Fruit fly (Drosophila melanogaster) whole organism, prepupa: ENCODE results near the gene Ask1.

Source experiments
- Blimp-1 ChIP-seq: fragments of 200-800 bp; sonication (Bioruptor generic); optimal IDR thresholded peaks from 3 replicates; lab custom pipeline; 2017; ENCODE audit warnings: missing biosample characterization, missing genetic modification characterization, mild to moderate bottlenecking, moderate library complexity, missing genetic modification reagents
- CG10631 ChIP-seq: fragments of 200-800 bp; sonication (Bioruptor generic); optimal IDR thresholded peaks from 2 replicates; lab custom pipeline; 2016; ENCODE audit warnings: missing biosample characterization, missing genetic modification characterization
- CG11294 ChIP-seq: fragments of 200-800 bp; sonication (Bioruptor generic); IDR thresholded peaks from 2 replicates; pipeline ENCODE4 v1.3.6; 2022; ENCODE audit warnings: missing biosample characterization, missing genetic modification characterization
- CG11902 ChIP-seq: fragments of 200-800 bp; sonication (Bioruptor generic); optimal IDR thresholded peaks from 3 replicates; lab custom pipeline; 2016; ENCODE audit warnings: missing biosample characterization, missing genetic modification characterization
- CG15336 ChIP-seq: fragments of 200-800 bp; sonication (Bioruptor generic); IDR thresholded peaks from 2 replicates; pipeline ENCODE4 v1.3.6; 2022; ENCODE audit warnings: missing biosample characterization, missing genetic modification characterization
- CG1621 ChIP-seq: fragments of 200-800 bp; sonication (Bioruptor generic); optimal IDR thresholded peaks from 3 replicates; lab custom pipeline; 2018; ENCODE audit warnings: missing biosample characterization, mild to moderate bottlenecking, missing genetic modification characterization
- CG16779 ChIP-seq: fragments of 200-800 bp; sonication (Bioruptor generic); optimal IDR thresholded peaks from 3 replicates; lab custom pipeline; 2017; ENCODE audit warnings: missing biosample characterization, mild to moderate bottlenecking, missing genetic modification characterization
- CG31627 ChIP-seq: fragments of 200-800 bp; sonication (Bioruptor generic); optimal IDR thresholded peaks from 3 replicates; lab custom pipeline; 2016; ENCODE audit warnings: missing biosample characterization, missing genetic modification characterization
- CG32006 ChIP-seq: fragments of 200-800 bp; sonication (Bioruptor generic); optimal IDR thresholded peaks from 3 replicates; lab custom pipeline; 2017; ENCODE audit warnings: missing biosample characterization, mild to moderate bottlenecking, missing genetic modification characterization
- CG3919 ChIP-seq: fragments of 200-800 bp; sonication (Bioruptor generic); optimal IDR thresholded peaks from 3 replicates; lab custom pipeline; 2016; ENCODE audit warnings: missing biosample characterization, missing genetic modification characterization
- CG6163 ChIP-seq: fragments of 200-800 bp; sonication (Bioruptor generic); IDR thresholded peaks from 3 replicates; pipeline ENCODE4 v1.3.6; 2022; ENCODE audit warnings: missing biosample characterization, missing genetic modification characterization
- CG6276 ChIP-seq: fragments of 200-800 bp; sonication (Bioruptor generic); optimal IDR thresholded peaks from 2 replicates; lab custom pipeline; 2017; ENCODE audit warnings: missing biosample characterization, mild to moderate bottlenecking, missing genetic modification characterization
- CG6808 ChIP-seq: fragments of 200-800 bp; sonication (Bioruptor generic); optimal IDR thresholded peaks from 3 replicates; lab custom pipeline; 2017; ENCODE audit warnings: missing biosample characterization, missing genetic modification characterization, mild to moderate bottlenecking, moderate library complexity, missing genetic modification reagents
- CG7368 ChIP-seq: fragments of 200-800 bp; sonication (Bioruptor generic); optimal IDR thresholded peaks from 3 replicates; lab custom pipeline; 2016; ENCODE audit warnings: missing biosample characterization, missing genetic modification characterization
- Eip78C ChIP-seq: fragments of 200-800 bp; sonication (Bioruptor generic); peaks from one replicate; lab custom pipeline; 2016; ENCODE audit warnings: missing biosample characterization, missing genetic modification characterization
- Ets21C ChIP-seq: fragments of 200-800 bp; sonication (Bioruptor generic); optimal IDR thresholded peaks from 3 replicates; lab custom pipeline; 2016; ENCODE audit warnings: missing biosample characterization, missing genetic modification characterization
- Hr38 ChIP-seq: sonication (Bioruptor generic); optimal IDR thresholded peaks from 2 replicates; lab custom pipeline; 2016; ENCODE audit warnings: missing biosample characterization, missing genetic modification characterization
- Hr4 ChIP-seq: fragments of 200-800 bp; sonication (Bioruptor generic); optimal IDR thresholded peaks from 3 replicates; lab custom pipeline; 2016; ENCODE audit warnings: missing biosample characterization, missing genetic modification characterization
- Lpt ChIP-seq: fragments of 200-800 bp; sonication (Bioruptor generic); optimal IDR thresholded peaks from 3 replicates; lab custom pipeline; 2016; ENCODE audit warnings: missing biosample characterization, missing genetic modification characterization
- Met ChIP-seq: fragments of 200-800 bp; sonication (Bioruptor generic); optimal IDR thresholded peaks from 3 replicates; lab custom pipeline; 2016; ENCODE audit warnings: missing biosample characterization, missing genetic modification characterization
- OdsH ChIP-seq: fragments of 200-800 bp; sonication (Bioruptor generic); optimal IDR thresholded peaks from 3 replicates; lab custom pipeline; 2016; ENCODE audit warnings: missing biosample characterization, missing genetic modification characterization
- Smox ChIP-seq: fragments of 200-800 bp; sonication (Bioruptor generic); optimal IDR thresholded peaks from 3 replicates; lab custom pipeline; 2016; ENCODE audit warnings: missing biosample characterization, missing genetic modification characterization
- Sox102F ChIP-seq: fragments of 200-800 bp; sonication (Bioruptor generic); optimal IDR thresholded peaks from 2 replicates; lab custom pipeline; 2016; ENCODE audit warnings: missing biosample characterization, mild to moderate bottlenecking, missing genetic modification characterization
- achi ChIP-seq: fragments of 200-800 bp; sonication (Bioruptor generic); optimal IDR thresholded peaks from 3 replicates; lab custom pipeline; 2016; ENCODE audit warnings: missing biosample characterization, missing genetic modification characterization
- acj6 ChIP-seq: fragments of 200-800 bp; sonication (Bioruptor generic); optimal IDR thresholded peaks from 3 replicates; lab custom pipeline; 2016; ENCODE audit warnings: missing biosample characterization, missing genetic modification characterization
- dac ChIP-seq: fragments of 200-800 bp; sonication (Bioruptor generic); optimal IDR thresholded peaks from 2 replicates; lab custom pipeline; 2017; ENCODE audit warnings: missing biosample characterization, mild to moderate bottlenecking, missing genetic modification characterization
- dsx ChIP-seq: fragments of 200-800 bp; optimal IDR thresholded peaks from 3 replicates; lab custom pipeline; 2019; ENCODE audit warnings: missing biosample characterization, mild to moderate bottlenecking, missing genetic modification characterization, moderate library complexity; ENCODE audit not compliant: poor library complexity, severe bottlenecking
- eg ChIP-seq: fragments of 200-800 bp; sonication (Bioruptor generic); IDR thresholded peaks from 3 replicates; pipeline ENCODE4 v1.3.6; 2022; ENCODE audit warnings: missing biosample characterization, missing genetic modification characterization
- esn ChIP-seq: fragments of 200-800 bp; sonication (Bioruptor generic); optimal IDR thresholded peaks from 2 replicates; lab custom pipeline; 2016; ENCODE audit warnings: missing biosample characterization, mild to moderate bottlenecking, missing genetic modification characterization, moderate library complexity
- fd85E ChIP-seq: fragments of 200-800 bp; sonication (Bioruptor generic); optimal IDR thresholded peaks from 3 replicates; lab custom pipeline; 2016; ENCODE audit warnings: missing biosample characterization, missing genetic modification characterization
- lz ChIP-seq: fragments of 200-800 bp; sonication (Bioruptor generic); optimal IDR thresholded peaks from 3 replicates; lab custom pipeline; 2016; ENCODE audit warnings: missing biosample characterization, missing genetic modification characterization
- net ChIP-seq: fragments of 200-800 bp; sonication (Bioruptor generic); optimal IDR thresholded peaks from 3 replicates; lab custom pipeline; 2016; ENCODE audit warnings: missing biosample characterization, missing genetic modification characterization
- salr ChIP-seq, 2 experiments: fragments of 200-800 bp; sonication (Bioruptor generic); optimal IDR thresholded peaks; 3 replicates each; lab custom pipeline; 2016 to 2018; ENCODE audit warnings: missing biosample characterization in 2 of 2, missing genetic modification characterization in 2 of 2, mild to moderate bottlenecking in 1 of 2
- spab ChIP-seq: fragments of 200-800 bp; sonication (Bioruptor generic); optimal IDR thresholded peaks from 2 replicates; lab custom pipeline; 2017; ENCODE audit warnings: missing biosample characterization, mild to moderate bottlenecking, missing genetic modification characterization, missing genetic modification reagents
- ss ChIP-seq, 2 experiments: fragments of 200-800 bp; sonication (Bioruptor generic); optimal IDR thresholded peaks; 2 replicates in 1 of 2; 3 replicates in 1 of 2; lab custom pipeline; 2017 to 2018; ENCODE audit warnings: mild to moderate bottlenecking in 2 of 2, missing biosample characterization in 2 of 2, missing genetic modification characterization in 2 of 2, moderate library complexity in 1 of 2
- svp ChIP-seq: fragments of 200-800 bp; sonication (Bioruptor generic); peaks from one replicate; lab custom pipeline; 2016; ENCODE audit warnings: missing biosample characterization, missing genetic modification characterization
- vri ChIP-seq: fragments of 200-800 bp; sonication (Bioruptor generic); optimal IDR thresholded peaks from 3 replicates; lab custom pipeline; 2016; ENCODE audit warnings: missing biosample characterization, mild to moderate bottlenecking, missing genetic modification characterization

The Ask1 gene

dm6 chr3R:19892046-19892445 lies 12.5 kb downstream of the Ask1 start (continued):
- peak; percentile 50 for TF ChIP-seq Hr4 (GFP tag; lab: Kevin White, UChicago)
- peak; percentile 78 for TF ChIP-seq Eip78C (GFP tag; lab: Kevin White, UChicago)
- TF ChIP-seq esn (GFP tag; lab: Kevin White, UChicago): no peak
- TF ChIP-seq OdsH (GFP tag; lab: Kevin White, UChicago): peak; percentile 21
- no peak for TF ChIP-seq CG6276 (GFP tag; lab: Kevin White, UChicago)
- TF ChIP-seq net (GFP tag; lab: Kevin White, UChicago): no peak
- peak; percentile 43 for TF ChIP-seq CG10631 (GFP tag; lab: Kevin White, UChicago)

dm6 chr3R:19895305-19895704 lies 15.8 kb downstream of the Ask1 start:
- TF ChIP-seq Ets21C (GFP tag; lab: Kevin White, UChicago) (no peak), Eip78C (GFP tag; lab: Kevin White, UChicago) (no peak), CG6276 (GFP tag; lab: Kevin White, UChicago) (no peak), Lpt (GFP tag; lab: Kevin White, UChicago) (no peak), CG7368 (GFP tag; lab: Kevin White, UChicago) (no peak), OdsH (GFP tag; lab: Kevin White, UChicago) (no peak), salr (GFP tag; optimal IDR thresholded peaks at IDR 0.05; lab: Kevin White, UChicago) (no peak), achi (GFP tag; lab: Kevin White, UChicago) (no peak), svp (no peak), acj6 (no peak), vri (GFP tag; lab: Kevin White, UChicago) (no peak), spab (GFP tag; lab: Kevin White, UChicago) (no peak), CG6808 (no peak), Met (no peak), CG1621 (no peak)

dm6 chr3R:19901742-19902141 lies 22.2 kb downstream of the Ask1 start:
- TF ChIP-seq svp (peak; percentile 94), CG6276 (GFP tag; lab: Kevin White, UChicago) (no peak)

dm6 chr3R:19902328-19902727 lies 22.8 kb downstream of the Ask1 start:
- TF ChIP-seq CG6276 (GFP tag; lab: Kevin White, UChicago): no peak
- no peak for TF ChIP-seq acj6
- no peak for TF ChIP-seq svp
- no peak for TF ChIP-seq CG11902
- TF ChIP-seq fd85E (GFP tag; lab: Kevin White, UChicago): no peak
- TF ChIP-seq salr (GFP tag; optimal IDR thresholded peaks at IDR 0.05; lab: Kevin White, UChicago): no peak
- TF ChIP-seq Smox (GFP tag; lab: Kevin White, UChicago): no peak

dm6 chr3R:19902926-19903739 lies 23.6 kb downstream of the Ask1 start, which contains the start of gene ClpX:
Gene ClpX (minus strand): TSS chr3R:19903689.
- TF ChIP-seq dsx (GFP tag; lab: Kevin White, UChicago) (no peak), dac (GFP tag; lab: Kevin White, UChicago) (no peak), CG15336 (GFP tag; lab: Robert Waterston, UW) (0 out of 2 replicates have a peak, but pooled peaks have one; percentile 20), vri (GFP tag; lab: Kevin White, UChicago) (peak; percentile 39), svp (peak; percentile 82), Eip78C (GFP tag; lab: Kevin White, UChicago) (peak; percentile 73), esn (GFP tag; lab: Kevin White, UChicago) (peak; percentile 0)

- TF ChIP-seq Lpt (GFP tag; lab: Kevin White, UChicago): no peak
- peak; percentile 64; the same call in 2 of the 3 replicates for TF ChIP-seq eg (GFP tag; lab: Robert Waterston, UW)
- TF ChIP-seq CG11294 (GFP tag; lab: Robert Waterston, UW): no peak
- TF ChIP-seq CG31627 (GFP tag; lab: Kevin White, UChicago): peak; percentile 66
- peak; percentile 68 for TF ChIP-seq lz (GFP tag; lab: Kevin White, UChicago)
- peak; percentile 62 for TF ChIP-seq CG3919 (GFP tag; lab: Kevin White, UChicago)
- TF ChIP-seq Eip78C (GFP tag; lab: Kevin White, UChicago): peak; percentile 79
- peak; percentile 49 for TF ChIP-seq CG16779 (tag; lab: Kevin White, UChicago)
- TF ChIP-seq CG6163 (GFP tag; lab: Robert Waterston, UW): peak; percentile 50; the same call in 2 of the 3 replicates
- peak; percentile 43 for TF ChIP-seq dsx (GFP tag; lab: Kevin White, UChicago)
- no peak for TF ChIP-seq CG32006
- TF ChIP-seq Smox (GFP tag; lab: Kevin White, UChicago): no peak
- TF ChIP-seq spab (GFP tag; lab: Kevin White, UChicago): no peak
- peak; percentile 46 for TF ChIP-seq Ets21C (GFP tag; lab: Kevin White, UChicago)
- peak; percentile 40 to 62 for TF ChIP-seq ss (GFP tag; optimal IDR thresholded peaks at IDR 0.05; lab: Kevin White, UChicago)
- no peak for TF ChIP-seq Blimp-1 (GFP tag; lab: Kevin White, UChicago)
- peak; percentile 68 for TF ChIP-seq Met
- TF ChIP-seq Hr38 (GFP tag; lab: Kevin White, UChicago): no peak
- TF ChIP-seq Sox102F (GFP tag; lab: Kevin White, UChicago): peak; percentile 63
- peak; percentile 62 for TF ChIP-seq achi (GFP tag; lab: Kevin White, UChicago)
Observed at dm6 chr3R:19904865-19905373, 25.4 kb downstream of the Ask1 start, which contains the start of the genes Surf6 and RhoGAP92B. Gene Surf6 (minus strand): TSS chr3R:19904868. Gene RhoGAP92B (plus strand): TSS chr3R:19905164.
